Worm (Caenorhabditis elegans): ENCODE data around the gene mdt-15.

DNA sequence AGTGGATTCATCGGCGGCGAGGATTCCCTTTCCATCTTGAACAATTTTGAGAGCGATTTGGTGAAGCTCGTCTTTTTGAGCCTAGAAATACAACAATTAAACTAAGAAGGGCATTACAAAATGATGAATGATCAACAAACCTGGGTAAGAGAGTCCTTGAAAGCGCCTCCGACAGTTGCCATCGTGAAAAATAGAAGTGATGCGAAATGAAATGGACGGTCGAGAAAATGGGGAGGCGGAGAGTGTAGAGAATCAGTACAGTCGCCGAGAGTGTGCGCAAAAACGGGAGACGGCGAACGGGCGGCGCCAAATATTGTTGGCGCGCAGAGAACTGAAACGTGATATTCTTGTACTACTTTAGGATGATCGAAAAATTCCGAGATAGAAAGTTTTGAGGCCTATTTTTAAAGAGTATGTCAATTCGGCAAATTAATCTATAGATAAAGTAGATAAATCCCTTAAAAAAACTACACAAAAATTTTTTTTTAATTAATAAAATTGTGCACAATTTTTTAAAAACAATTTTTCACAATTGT, 42.7 kb upstream of the mdt-15 start, which contains the start of gene aldo-2:
- TF ChIP-seq lsl-1 (GFP tag; optimal IDR thresholded peaks at IDR 0.05) (peak; percentile 82), zfh-2 (GFP tag; conservative IDR thresholded peaks at IDR 0.05) (peak; percentile 72; the same call in 1 of the 2 replicates), Y53G8AR.9 (GFP tag; conservative IDR thresholded peaks at IDR 0.05) (peak; percentile 84; the same call in 1 of the 2 replicates), ceh-79 (tag; optimal IDR thresholded peaks at IDR 0.05) (no peak), K12H6.12 (tag; optimal IDR thresholded peaks at IDR 0.05) (no peak), pbrm-1 (GFP tag; IDR thresholded peaks at IDR 0.05) (peak; percentile 56; the same call in 1 of the 2 replicates), bed-2 (GFP tag; IDR thresholded peaks at IDR 0.05) (no peak), him-1 (tag; optimal IDR thresholded peaks at IDR 0.05) (no peak)

All from whole organism, young adult.